Fruit fly (Drosophila melanogaster) whole organism, embryonic: ENCODE measurements around the gene fbl.

Experiments
- Atf6 ChIP-seq: fragments of 200-800 bp; sonication (Bioruptor generic); IDR thresholded peaks from 2 replicates; pipeline ENCODE4 v1.3.6; 2022; ENCODE audit warnings: missing biosample characterization, missing genetic modification characterization
- CG10147 ChIP-seq: fragments of 200-800 bp; sonication (Bioruptor generic); optimal IDR thresholded peaks from 2 replicates; lab custom pipeline; 2019; ENCODE audit warnings: missing biosample characterization, mild to moderate bottlenecking, missing genetic modification characterization, moderate library complexity
- CG10959 ChIP-seq: fragments of 200-800 bp; sonication (Bioruptor generic); IDR thresholded peaks from 2 replicates; pipeline ENCODE4 v1.3.6; 2022; ENCODE audit warnings: missing biosample characterization, missing genetic modification characterization
- CG10979 ChIP-seq: fragments of 200-800 bp; sonication (Bioruptor generic); optimal IDR thresholded peaks from 2 replicates; lab custom pipeline; 2018; ENCODE audit warnings: missing biosample characterization, mild to moderate bottlenecking, missing genetic modification characterization, moderate library complexity
- CG11398 ChIP-seq: fragments of 200-800 bp; sonication (Bioruptor generic); optimal IDR thresholded peaks from 2 replicates; lab custom pipeline; 2016; ENCODE audit warnings: missing biosample characterization, missing genetic modification characterization
- CG11696 ChIP-seq: fragments of 200-800 bp; sonication (Bioruptor generic); IDR thresholded peaks from 2 replicates; pipeline ENCODE4 v1.3.6; 2022; ENCODE audit warnings: missing biosample characterization, missing genetic modification characterization
- CG13775 ChIP-seq: fragments of 200-800 bp; sonication (Bioruptor generic); optimal IDR thresholded peaks from 3 replicates; lab custom pipeline; 2017; ENCODE audit warnings: missing biosample characterization, mild to moderate bottlenecking, missing genetic modification characterization
- CG15696 ChIP-seq: fragments of 200-800 bp; sonication (Bioruptor generic); optimal IDR thresholded peaks from 2 replicates; lab custom pipeline; 2019; ENCODE audit warnings: missing biosample characterization, mild to moderate bottlenecking, missing genetic modification characterization, moderate library complexity
- CG1603 ChIP-seq: fragments of 200-800 bp; sonication (Bioruptor generic); optimal IDR thresholded peaks from 2 replicates; lab custom pipeline; 2019; ENCODE audit warnings: missing biosample characterization, mild to moderate bottlenecking, missing genetic modification characterization, moderate library complexity
- CG17385 ChIP-seq: fragments of 200-800 bp; sonication (Bioruptor generic); optimal IDR thresholded peaks from 3 replicates; lab custom pipeline; 2018; ENCODE audit warnings: missing biosample characterization, mild to moderate bottlenecking, missing genetic modification characterization
- CG17829 ChIP-seq: fragments of 200-800 bp; optimal IDR thresholded peaks from 2 replicates; lab custom pipeline; 2019; ENCODE audit warnings: missing biosample characterization, mild to moderate bottlenecking, missing genetic modification characterization, moderate library complexity
- CG18262 ChIP-seq: fragments of 200-800 bp; optimal IDR thresholded peaks from 3 replicates; lab custom pipeline; 2019; ENCODE audit warnings: missing biosample characterization, mild to moderate bottlenecking, missing genetic modification characterization, moderate library complexity
- CG2712 ChIP-seq: fragments of 200-800 bp; optimal IDR thresholded peaks from 3 replicates; lab custom pipeline; 2019; ENCODE audit warnings: missing biosample characterization, mild to moderate bottlenecking, missing genetic modification characterization, moderate library complexity
- CG33557 ChIP-seq: fragments of 200-800 bp; sonication (Bioruptor generic); optimal IDR thresholded peaks from 2 replicates; lab custom pipeline; 2019; ENCODE audit warnings: missing biosample characterization, mild to moderate bottlenecking, missing genetic modification characterization, moderate library complexity
- CG34224 ChIP-seq: fragments of 200-800 bp; sonication (Bioruptor generic); IDR thresholded peaks from 3 replicates; pipeline ENCODE4 v1.3.6; 2022; ENCODE audit warnings: missing biosample characterization, missing genetic modification characterization; ENCODE audit not compliant: partially characterized antibody
- CG4404 ChIP-seq: fragments of 200-800 bp; sonication (Bioruptor generic); IDR thresholded peaks from 2 replicates; pipeline ENCODE4 v1.3.6; 2022; ENCODE audit warnings: missing biosample characterization, missing genetic modification characterization
- CG4424 ChIP-seq: fragments of 200-800 bp; sonication (Bioruptor generic); optimal IDR thresholded peaks from 3 replicates; lab custom pipeline; 2016; ENCODE audit warnings: missing biosample characterization, missing genetic modification characterization
- CG7839 ChIP-seq: fragments of 200-800 bp; sonication (Bioruptor generic); optimal IDR thresholded peaks from 3 replicates; lab custom pipeline; 2018; ENCODE audit warnings: missing biosample characterization, mild to moderate bottlenecking, missing genetic modification characterization, moderate library complexity
- CG8765 ChIP-seq: fragments of 200-800 bp; sonication (Bioruptor generic); IDR thresholded peaks from 2 replicates; pipeline ENCODE4 v1.3.6; 2022; ENCODE audit warnings: missing biosample characterization, missing genetic modification characterization
- CG8924 ChIP-seq: fragments of 200-800 bp; optimal IDR thresholded peaks from 3 replicates; lab custom pipeline; 2019; ENCODE audit warnings: missing biosample characterization, mild to moderate bottlenecking, missing genetic modification characterization, moderate library complexity
- CG9727 ChIP-seq: fragments of 200-800 bp; sonication (Bioruptor generic); optimal IDR thresholded peaks from 3 replicates; lab custom pipeline; 2017; ENCODE audit warnings: missing biosample characterization, mild to moderate bottlenecking, missing genetic modification characterization
- D ChIP-seq, 2 experiments: fragments of 200-800 bp in 1 of 2; fragments of >200 bp in 1 of 2; sonication (Bioruptor generic) in 1 of 2; optimal IDR thresholded peaks; 2 replicates in 1 of 2; 3 replicates in 1 of 2; lab custom pipeline; 2017; ENCODE audit warnings: mild to moderate bottlenecking in 1 of 2, missing biosample characterization in 1 of 2, missing genetic modification characterization in 1 of 2, missing genetic modification reagents in 1 of 2
- Hsf ChIP-seq: fragments of 200-800 bp; sonication (Bioruptor generic); optimal IDR thresholded peaks from 3 replicates; lab custom pipeline; 2016; ENCODE audit warnings: missing biosample characterization, missing genetic modification characterization
- Mad ChIP-seq: fragments of 200-800 bp; sonication (Bioruptor generic); optimal IDR thresholded peaks from 2 replicates; lab custom pipeline; 2016; ENCODE audit warnings: missing biosample characterization, missing genetic modification characterization
- Max ChIP-seq: fragments of 200-800 bp; sonication (Bioruptor generic); optimal IDR thresholded peaks from 2 replicates; lab custom pipeline; 2016; ENCODE audit warnings: missing biosample characterization, mild to moderate bottlenecking, missing genetic modification characterization
- Med ChIP-seq: fragments of 200-800 bp; sonication (Bioruptor generic); peaks from one replicate; lab custom pipeline; 2016; ENCODE audit warnings: missing biosample characterization, missing genetic modification characterization, mild to moderate bottlenecking, inconsistent platforms, moderate library complexity
- Pdp1 ChIP-seq, 2 experiments: fragments of 200-800 bp; sonication (Bioruptor generic); optimal IDR thresholded peaks; 3 replicates each; lab custom pipeline; 2016; ENCODE audit warnings: missing biosample characterization in 2 of 2, missing genetic modification characterization in 2 of 2, mild to moderate bottlenecking in 1 of 2, moderate library complexity in 1 of 2
- Stat92E ChIP-seq, 3 experiments: fragments of >200 bp in 2 of 3; fragments of 200-800 bp in 1 of 3; sonication (Bioruptor generic) in 1 of 3; optimal IDR thresholded peaks; 2 replicates each; lab custom pipeline; 2017 to 2019; ENCODE audit warnings: missing biosample characterization in 3 of 3, missing genetic modification characterization in 3 of 3, mild to moderate bottlenecking in 1 of 3, moderate library complexity in 1 of 3
- Trl ChIP-seq, 3 experiments: fragments of >200 bp in 2 of 3; fragments of 200-800 bp in 1 of 3; sonication (Bioruptor generic) in 1 of 3; optimal IDR thresholded peaks; 2 replicates in 1 of 3; 3 replicates in 2 of 3; lab custom pipeline; 2016 to 2017; ENCODE audit warnings: missing biosample characterization in 1 of 3, missing genetic modification characterization in 1 of 3
- al ChIP-seq: fragments of 200-800 bp; sonication (Bioruptor generic); IDR thresholded peaks from 2 replicates; pipeline ENCODE4 v1.3.6; 2022; ENCODE audit warnings: missing biosample characterization, missing genetic modification characterization
- bsh ChIP-seq, 2 experiments: fragments of 200-800 bp; sonication (Bioruptor generic); optimal IDR thresholded peaks; 2 replicates each; lab custom pipeline; 2017 to 2018; ENCODE audit warnings: mild to moderate bottlenecking in 2 of 2, missing biosample characterization in 2 of 2, missing genetic modification characterization in 2 of 2, moderate library complexity in 1 of 2
- cad ChIP-seq: fragments of >200 bp; optimal IDR thresholded peaks from 2 replicates; lab custom pipeline; 2017; ENCODE audit warnings: missing biosample characterization, missing genetic modification characterization
- corto ChIP-seq: fragments of 200-800 bp; sonication (Bioruptor generic); optimal IDR thresholded peaks from 2 replicates; lab custom pipeline; 2016; ENCODE audit warnings: missing biosample characterization, mild to moderate bottlenecking, missing genetic modification characterization, moderate library complexity
- dan ChIP-seq: fragments of 200-800 bp; sonication (Bioruptor generic); IDR thresholded peaks from 2 replicates; pipeline ENCODE4 v1.3.6; 2022; ENCODE audit warnings: missing biosample characterization, missing genetic modification characterization
- danr ChIP-seq: fragments of 200-800 bp; sonication (Bioruptor generic); IDR thresholded peaks from 2 replicates; pipeline ENCODE4 v1.3.6; 2022; ENCODE audit warnings: missing biosample characterization, missing genetic modification characterization
- fd64A ChIP-seq: fragments of 200-800 bp; sonication (Bioruptor generic); optimal IDR thresholded peaks from 3 replicates; lab custom pipeline; 2018; ENCODE audit warnings: missing biosample characterization, mild to moderate bottlenecking, missing genetic modification characterization
- fd96Cb ChIP-seq: fragments of 200-800 bp; sonication (Bioruptor generic); optimal IDR thresholded peaks from 2 replicates; lab custom pipeline; 2018; ENCODE audit warnings: missing biosample characterization, mild to moderate bottlenecking, missing genetic modification characterization, moderate library complexity
- gcm ChIP-seq: fragments of 200-800 bp; sonication (Bioruptor generic); optimal IDR thresholded peaks from 2 replicates; lab custom pipeline; 2019; ENCODE audit warnings: missing biosample characterization, mild to moderate bottlenecking, missing genetic modification characterization, moderate library complexity
- gcm2 ChIP-seq: fragments of 200-800 bp; sonication (Bioruptor generic); optimal IDR thresholded peaks from 2 replicates; lab custom pipeline; 2016; ENCODE audit warnings: missing biosample characterization, missing genetic modification characterization
- ken ChIP-seq: fragments of 200-800 bp; sonication (Bioruptor generic); IDR thresholded peaks from 3 replicates; pipeline ENCODE4 v1.3.6; 2022; ENCODE audit warnings: missing biosample characterization, missing genetic modification characterization
- prd ChIP-seq, 3 experiments: fragments of >200 bp in 2 of 3; fragments of 200-800 bp in 1 of 3; sonication (Bioruptor generic) in 1 of 3; optimal IDR thresholded peaks in 2 of 3; IDR thresholded peaks in 1 of 3; 2 replicates in 2 of 3; 3 replicates in 1 of 3; pipeline versions ENCODE4 v1.3.6 to Lab custom; 2017 to 2022; ENCODE audit warnings: missing biosample characterization in 1 of 3, missing genetic modification characterization in 1 of 3
- sens ChIP-seq: fragments of 200-800 bp; sonication (Bioruptor generic); peaks from one replicate; lab custom pipeline; 2016; ENCODE audit warnings: missing biosample characterization, missing genetic modification characterization
- seq ChIP-seq: fragments of 200-800 bp; sonication (Bioruptor generic); IDR thresholded peaks from 2 replicates; pipeline ENCODE4 v1.3.6; 2022; ENCODE audit warnings: missing biosample characterization, missing genetic modification characterization
- tio ChIP-seq: fragments of 200-800 bp; sonication (Bioruptor generic); optimal IDR thresholded peaks from 2 replicates; lab custom pipeline; 2017; ENCODE audit warnings: missing biosample characterization, missing genetic modification characterization, inconsistent platforms
- tx ChIP-seq: fragments of 200-800 bp; sonication (Bioruptor generic); optimal IDR thresholded peaks from 2 replicates; lab custom pipeline; 2016; ENCODE audit warnings: missing biosample characterization, missing genetic modification characterization
- wdn ChIP-seq: fragments of 200-800 bp; sonication (Bioruptor generic); IDR thresholded peaks from 2 replicates; pipeline ENCODE4 v1.3.6; 2022; ENCODE audit warnings: missing biosample characterization, missing genetic modification characterization
- zfh1 ChIP-seq: fragments of 200-800 bp; sonication (Bioruptor generic); IDR thresholded peaks from 3 replicates; pipeline ENCODE4 v1.3.6; 2022; ENCODE audit warnings: missing biosample characterization, missing genetic modification characterization

The fbl gene

DNA sequence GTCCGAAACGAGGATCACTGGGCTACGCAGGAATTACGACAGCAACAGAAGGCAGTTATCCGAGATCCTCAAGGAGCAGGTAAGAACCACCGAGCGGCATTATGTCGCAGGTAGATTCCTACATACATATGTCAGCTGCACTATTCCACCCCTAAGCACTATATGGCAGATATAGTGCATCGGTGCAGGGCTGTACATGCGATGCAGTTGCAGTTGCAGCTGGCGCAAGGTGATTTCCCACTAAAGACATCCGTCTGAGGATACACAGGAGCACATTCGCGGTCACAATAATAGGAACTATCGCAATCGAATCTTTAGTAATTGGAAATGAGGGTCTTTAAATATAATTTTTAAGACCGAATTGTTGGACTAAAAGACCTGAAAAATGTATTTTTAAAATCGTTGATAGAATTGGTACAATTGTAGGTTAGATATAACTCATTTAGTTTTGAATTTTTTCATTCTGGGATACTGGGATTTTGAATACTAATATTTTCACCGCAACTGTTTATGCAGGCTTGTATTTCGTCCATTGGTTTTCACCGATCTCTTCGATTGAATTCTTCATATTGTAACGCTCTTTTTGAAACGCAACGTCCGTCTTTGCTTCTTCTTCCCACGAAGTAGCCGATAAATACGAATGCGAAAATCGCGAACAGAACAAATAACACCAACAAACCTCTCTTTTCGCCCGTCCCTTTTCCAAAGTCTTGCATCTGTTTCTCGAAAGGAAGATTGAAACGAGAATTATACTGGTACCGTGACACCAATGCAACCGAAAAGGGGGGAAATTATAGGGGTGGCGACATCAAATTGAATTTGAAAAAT is 18.6 kb downstream of the fbl start:
- peak; percentile 78 for TF ChIP-seq CG10979
- peak; percentile 75 for TF ChIP-seq zfh1 (GFP tag; lab: Robert Waterston, UW)
- TF ChIP-seq danr = no peak
- no peak for TF ChIP-seq gcm2 (GFP tag; lab: Kevin White, UChicago)
- peak in 1 of 2 experiments; percentile 2 for TF ChIP-seq bsh (GFP tag; optimal IDR thresholded peaks at IDR 0.05; lab: Kevin White, UChicago)
- no peak for TF ChIP-seq wdn
- no peak for TF ChIP-seq al (GFP tag; lab: Robert Waterston, UW)
- TF ChIP-seq CG8924 (tag; lab: Kevin White, UChicago) = peak; percentile 56
- TF ChIP-seq Stat92E (GFP tag; optimal IDR thresholded peaks at IDR 0.05; lab: Kevin White, UChicago) = peak in 1 of 3 experiments; percentile 10
- TF ChIP-seq CG33557 (GFP tag; lab: Kevin White, UChicago) = peak; percentile 43
- TF ChIP-seq CG2712 = peak; percentile 77
- TF ChIP-seq CG34224 (GFP tag; lab: Robert Waterston, UW) = no peak
- no peak for TF ChIP-seq prd (optimal IDR thresholded peaks at IDR 0.05; lab: Kevin White, UChicago)
- TF ChIP-seq prd (GFP tag; IDR thresholded peaks at IDR 0.05; lab: Robert Waterston, UW) = peak; percentile 84
- peak; percentile 57 for TF ChIP-seq corto
- TF ChIP-seq dan (GFP tag; lab: Robert Waterston, UW) = no peak; the same call in 1 of the 2 replicates
- peak; percentile 43 for TF ChIP-seq CG7839 (tag; lab: Kevin White, UChicago)
- TF ChIP-seq CG11398 (GFP tag; lab: Kevin White, UChicago) = no peak
- peak; percentile 87 for TF ChIP-seq CG4404
- TF ChIP-seq seq = no peak
- no peak for TF ChIP-seq fd64A
- peak; percentile 47 for TF ChIP-seq D (optimal IDR thresholded peaks at IDR 0.05; lab: Kevin White, UChicago)
- TF ChIP-seq D (GFP tag; optimal IDR thresholded peaks at IDR 0.05; lab: Kevin White, UChicago) = peak; percentile 8
- 0 out of 3 replicates have a peak, but pooled peaks have one; percentile 13 for TF ChIP-seq ken (GFP tag; lab: Robert Waterston, UW)
- peak; percentile 66 for TF ChIP-seq gcm (GFP tag; lab: Kevin White, UChicago)
- peak; percentile 54 for TF ChIP-seq Med
- no peak for TF ChIP-seq Trl (optimal IDR thresholded peaks at IDR 0.05; lab: Kevin White, UChicago)
- peak; percentile 7 for TF ChIP-seq Trl (GFP tag; optimal IDR thresholded peaks at IDR 0.05; lab: Kevin White, UChicago)
- 0 out of 2 replicates have a peak, but pooled peaks have one; percentile 66 for TF ChIP-seq CG10959
- peak; percentile 95 for TF ChIP-seq CG15696 (tag; lab: Kevin White, UChicago)
- peak; percentile 39 for TF ChIP-seq Hsf
- no peak for TF ChIP-seq Atf6 (GFP tag; lab: Robert Waterston, UW)
- TF ChIP-seq CG9727 (GFP tag; lab: Kevin White, UChicago) = peak; percentile 81
- TF ChIP-seq CG18262 = peak; percentile 72
- TF ChIP-seq CG8765 = 0 out of 2 replicates have a peak, but pooled peaks have one; percentile 49
- no peak for TF ChIP-seq CG10147
- peak; percentile 45 for TF ChIP-seq CG13775 (GFP tag; lab: Kevin White, UChicago)
- peak; percentile 66 for TF ChIP-seq CG17829
- peak; percentile 10 for TF ChIP-seq tx (GFP tag; lab: Kevin White, UChicago)
- no peak for TF ChIP-seq Max (GFP tag; lab: Kevin White, UChicago)
- TF ChIP-seq Mad (GFP tag; lab: Kevin White, UChicago) = peak; percentile 23
- TF ChIP-seq CG11696 (GFP tag; lab: Robert Waterston, UW) = peak; percentile 96
- TF ChIP-seq cad (GFP tag; lab: Kevin White, UChicago) = peak; percentile 64
- no peak for TF ChIP-seq tio (GFP tag; lab: Kevin White, UChicago)
- TF ChIP-seq CG4424 (GFP tag; lab: Kevin White, UChicago) = peak; percentile 25
- TF ChIP-seq CG17385 (GFP tag; lab: Kevin White, UChicago) = peak; percentile 54
- TF ChIP-seq CG1603 = peak; percentile 26
- TF ChIP-seq Pdp1 (GFP tag; optimal IDR thresholded peaks at IDR 0.05; lab: Kevin White, UChicago) = peak in 1 of 2 experiments; percentile 8
- peak; percentile 89 for TF ChIP-seq sens (GFP tag; lab: Kevin White, UChicago)
- TF ChIP-seq fd96Cb (tag; lab: Kevin White, UChicago) = peak; percentile 12
